Fruit fly (Drosophila melanogaster) whole organism, pupa: ENCODE results near the gene NK7.1.

Experiments used
- CG10348 ChIP-seq: fragments of 200-800 bp; sonication (Bioruptor generic); IDR thresholded peaks from 2 replicates; pipeline ENCODE4 v1.3.6; 2022; ENCODE audit warnings: missing biosample characterization, missing genetic modification characterization
- CG12605 ChIP-seq: fragments of 200-800 bp; sonication (Bioruptor generic); IDR thresholded peaks from 2 replicates; pipeline ENCODE4 v1.3.6; 2022; ENCODE audit warnings: missing biosample characterization, missing genetic modification characterization
- CG13204 ChIP-seq: fragments of 200-800 bp; sonication (Bioruptor generic); optimal IDR thresholded peaks from 2 replicates; lab custom pipeline; 2018; ENCODE audit warnings: missing biosample characterization, mild to moderate bottlenecking, missing genetic modification characterization, moderate library complexity
- CG14655 ChIP-seq: fragments of 200-800 bp; sonication (Bioruptor generic); optimal IDR thresholded peaks from 3 replicates; lab custom pipeline; 2017; ENCODE audit warnings: mild to moderate bottlenecking, missing biosample characterization, missing genetic modification reagents, missing genetic modification characterization
- CG17806 ChIP-seq: fragments of 200-800 bp; sonication (Bioruptor generic); optimal IDR thresholded peaks from 2 replicates; lab custom pipeline; 2018; ENCODE audit warnings: missing biosample characterization, mild to moderate bottlenecking, missing genetic modification characterization, moderate library complexity
- CG32121 ChIP-seq: fragments of 200-800 bp; sonication (Bioruptor generic); IDR thresholded peaks from 2 replicates; pipeline ENCODE4 v1.3.6; 2022; ENCODE audit warnings: missing biosample characterization, missing genetic modification characterization
- CG34367 ChIP-seq: fragments of 200-800 bp; sonication (Bioruptor generic); optimal IDR thresholded peaks from 2 replicates; lab custom pipeline; 2018; ENCODE audit warnings: missing biosample characterization, mild to moderate bottlenecking, missing genetic modification characterization
- CG4496 ChIP-seq: fragments of 200-800 bp; sonication (Bioruptor generic); IDR thresholded peaks from 3 replicates; pipeline ENCODE4 v1.3.6; 2022; ENCODE audit warnings: missing biosample characterization, missing genetic modification characterization
- CG8159 ChIP-seq: fragments of 200-800 bp; sonication (Bioruptor generic); optimal IDR thresholded peaks from 3 replicates; lab custom pipeline; 2018; ENCODE audit warnings: missing biosample characterization, mild to moderate bottlenecking, missing genetic modification characterization, moderate library complexity
- CG8301 ChIP-seq: fragments of 200-800 bp; sonication (Bioruptor generic); optimal IDR thresholded peaks from 2 replicates; lab custom pipeline; 2018; ENCODE audit warnings: missing biosample characterization, mild to moderate bottlenecking, missing genetic modification characterization
- CG9948 ChIP-seq: fragments of 200-800 bp; sonication (Bioruptor generic); optimal IDR thresholded peaks from 2 replicates; lab custom pipeline; 2018; ENCODE audit warnings: missing biosample characterization, mild to moderate bottlenecking, missing genetic modification characterization, moderate library complexity
- D1 ChIP-seq: fragments of 200-800 bp; sonication (Bioruptor generic); optimal IDR thresholded peaks from 2 replicates; lab custom pipeline; 2018; ENCODE audit warnings: missing biosample characterization, mild to moderate bottlenecking, missing genetic modification characterization, moderate library complexity
- EcR ChIP-seq: fragments of 200-800 bp; sonication (Bioruptor generic); optimal IDR thresholded peaks from 3 replicates; lab custom pipeline; 2019; ENCODE audit warnings: missing biosample characterization, missing genetic modification characterization, mild to moderate bottlenecking, moderate library complexity, missing genetic modification reagents
- Ets98B ChIP-seq: fragments of 200-800 bp; sonication (Bioruptor generic); IDR thresholded peaks from 2 replicates; pipeline ENCODE4 v1.3.6; 2022; ENCODE audit warnings: missing biosample characterization, missing genetic modification characterization
- Pif1A ChIP-seq: fragments of 200-800 bp; sonication (Bioruptor generic); optimal IDR thresholded peaks from 3 replicates; lab custom pipeline; 2016; ENCODE audit warnings: missing biosample characterization, missing genetic modification characterization
- Pif1B ChIP-seq: fragments of 200-800 bp; sonication (Bioruptor generic); optimal IDR thresholded peaks from 3 replicates; lab custom pipeline; 2016; ENCODE audit warnings: missing biosample characterization, missing genetic modification characterization
- Snoo ChIP-seq: fragments of 200-800 bp; sonication (Bioruptor generic); optimal IDR thresholded peaks from 3 replicates; lab custom pipeline; 2017; ENCODE audit warnings: missing biosample characterization, mild to moderate bottlenecking, missing genetic modification characterization, inconsistent platforms
- fd96Ca ChIP-seq: fragments of 200-800 bp; sonication (Bioruptor generic); IDR thresholded peaks from 3 replicates; pipeline ENCODE4 v1.3.6; 2022; ENCODE audit warnings: missing biosample characterization, missing genetic modification characterization
- gl ChIP-seq: fragments of 200-800 bp; sonication (Bioruptor generic); optimal IDR thresholded peaks from 2 replicates; lab custom pipeline; 2018; ENCODE audit warnings: missing biosample characterization, mild to moderate bottlenecking, missing genetic modification characterization
- rn ChIP-seq: fragments of 200-800 bp; sonication (Bioruptor generic); IDR thresholded peaks from 2 replicates; pipeline ENCODE4 v1.3.6; 2022; ENCODE audit warnings: missing biosample characterization, missing genetic modification characterization

NK7.1 gene

DNA sequence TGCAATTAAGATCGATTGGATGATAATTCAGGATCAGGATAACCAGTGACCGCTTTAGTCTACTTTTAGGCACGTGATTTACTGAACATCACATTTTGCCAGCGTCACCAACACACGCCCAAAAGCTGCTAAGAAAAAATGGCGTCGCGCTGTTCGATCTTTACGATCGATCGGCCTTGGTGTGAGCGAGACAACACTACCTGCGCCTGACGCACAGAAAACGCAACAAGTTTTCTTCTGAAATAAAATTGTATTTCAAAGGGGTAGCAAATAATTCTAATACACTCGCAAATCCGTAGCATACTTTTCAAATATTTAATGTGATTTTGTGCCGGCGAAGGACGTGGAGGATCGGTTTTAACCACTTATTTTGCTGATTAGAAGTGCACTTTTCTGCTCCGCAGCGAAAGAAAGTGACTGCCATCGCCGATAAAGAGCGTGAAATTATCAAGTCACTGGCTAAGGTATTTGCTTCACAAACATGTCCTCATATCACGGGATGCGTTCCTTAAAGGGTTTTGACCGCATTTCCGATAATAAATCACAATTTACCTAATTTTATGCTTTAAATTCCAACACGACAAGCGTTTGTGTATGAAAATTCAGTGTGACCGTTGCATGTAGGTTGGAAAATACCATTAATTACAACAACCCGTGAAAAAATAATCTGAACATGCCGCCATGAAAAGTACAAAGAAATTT lies 64.6 kb downstream of the NK7.1 start:
- TF ChIP-seq CG34367 = peak; percentile 2
- no peak for TF ChIP-seq CG14655 (GFP tag; lab: Kevin White, UChicago)
- TF ChIP-seq CG8301 (tag; lab: Kevin White, UChicago) = no peak
- no peak for TF ChIP-seq Snoo (tag; lab: Kevin White, UChicago)
- TF ChIP-seq Ets98B (GFP tag; lab: Robert Waterston, UW) = 0 out of 2 replicates have a peak, but pooled peaks have one; percentile 6
- TF ChIP-seq CG8159 (tag; lab: Kevin White, UChicago) = no peak

DNA sequence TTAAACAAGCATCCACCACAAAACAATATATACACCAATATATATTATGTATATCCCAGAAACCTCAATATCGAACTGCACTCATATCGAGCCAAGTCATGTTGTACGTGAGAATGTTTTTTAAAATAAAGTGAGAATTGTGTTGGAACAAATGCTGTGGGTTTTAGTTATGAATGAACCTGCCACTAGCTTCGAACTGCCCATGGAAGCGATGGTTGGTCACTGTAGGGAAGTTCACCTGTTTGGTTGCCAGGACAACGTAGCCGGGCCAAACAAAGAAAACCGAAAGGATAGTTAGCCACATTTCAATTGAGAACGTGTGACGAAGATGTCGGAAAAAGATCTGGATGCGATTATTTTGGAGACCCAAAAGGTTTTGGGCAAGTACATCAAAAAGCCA lies 70.6 kb downstream of the NK7.1 start, which contains the start of gene IFT54:
IFT54 (plus strand) TSS at position 301 of the 400 bp plus-strand sequence.
- TF ChIP-seq Pif1B (GFP tag; lab: Kevin White, UChicago) (no peak), fd96Ca (GFP tag; lab: Robert Waterston, UW) (no peak), CG12605 (GFP tag; lab: Robert Waterston, UW) (no peak), CG8301 (tag; lab: Kevin White, UChicago) (no peak), CG17806 (tag; lab: Kevin White, UChicago) (no peak), rn (GFP tag; lab: Robert Waterston, UW) (no peak), EcR (GFP tag; lab: Kevin White, UChicago) (no peak), CG32121 (no peak), CG8159 (tag; lab: Kevin White, UChicago) (no peak), Pif1A (GFP tag; lab: Kevin White, UChicago) (no peak), Snoo (tag; lab: Kevin White, UChicago) (no peak), Ets98B (GFP tag; lab: Robert Waterston, UW) (no peak), CG10348 (GFP tag; lab: Robert Waterston, UW) (no peak)

DNA sequence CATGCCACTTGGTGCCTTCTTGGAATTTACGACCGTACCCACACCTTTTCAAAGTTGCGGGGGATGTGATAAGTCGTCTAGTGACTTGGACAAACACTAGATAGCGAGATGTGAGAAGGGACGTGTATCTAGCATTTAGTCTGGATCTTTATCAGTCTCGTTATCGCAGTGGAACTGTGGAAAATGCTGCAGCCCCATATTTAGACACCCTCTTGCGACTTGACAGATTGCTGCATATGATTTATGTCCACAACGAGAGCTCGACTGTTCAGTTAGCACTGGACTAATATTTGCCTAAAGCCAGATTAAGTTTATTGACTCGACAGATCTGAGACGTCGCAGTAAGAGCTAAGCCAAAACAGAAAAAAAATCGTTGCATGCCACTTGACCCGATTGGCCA lies 72.9 kb downstream of the NK7.1 start:
- TF ChIP-seq CG9948 (tag; lab: Kevin White, UChicago) = no peak
- TF ChIP-seq CG17806 (tag; lab: Kevin White, UChicago) = no peak
- TF ChIP-seq CG13204 (GFP tag; lab: Kevin White, UChicago) = no peak
- no peak for TF ChIP-seq CG8301 (tag; lab: Kevin White, UChicago)
- no peak for TF ChIP-seq D1 (tag; lab: Kevin White, UChicago)
- TF ChIP-seq Pif1B (GFP tag; lab: Kevin White, UChicago) = no peak
- TF ChIP-seq CG4496 (GFP tag; lab: Robert Waterston, UW) = no peak
- TF ChIP-seq CG8159 (tag; lab: Kevin White, UChicago) = no peak
- TF ChIP-seq CG32121 = no peak
- TF ChIP-seq gl = no peak

DNA sequence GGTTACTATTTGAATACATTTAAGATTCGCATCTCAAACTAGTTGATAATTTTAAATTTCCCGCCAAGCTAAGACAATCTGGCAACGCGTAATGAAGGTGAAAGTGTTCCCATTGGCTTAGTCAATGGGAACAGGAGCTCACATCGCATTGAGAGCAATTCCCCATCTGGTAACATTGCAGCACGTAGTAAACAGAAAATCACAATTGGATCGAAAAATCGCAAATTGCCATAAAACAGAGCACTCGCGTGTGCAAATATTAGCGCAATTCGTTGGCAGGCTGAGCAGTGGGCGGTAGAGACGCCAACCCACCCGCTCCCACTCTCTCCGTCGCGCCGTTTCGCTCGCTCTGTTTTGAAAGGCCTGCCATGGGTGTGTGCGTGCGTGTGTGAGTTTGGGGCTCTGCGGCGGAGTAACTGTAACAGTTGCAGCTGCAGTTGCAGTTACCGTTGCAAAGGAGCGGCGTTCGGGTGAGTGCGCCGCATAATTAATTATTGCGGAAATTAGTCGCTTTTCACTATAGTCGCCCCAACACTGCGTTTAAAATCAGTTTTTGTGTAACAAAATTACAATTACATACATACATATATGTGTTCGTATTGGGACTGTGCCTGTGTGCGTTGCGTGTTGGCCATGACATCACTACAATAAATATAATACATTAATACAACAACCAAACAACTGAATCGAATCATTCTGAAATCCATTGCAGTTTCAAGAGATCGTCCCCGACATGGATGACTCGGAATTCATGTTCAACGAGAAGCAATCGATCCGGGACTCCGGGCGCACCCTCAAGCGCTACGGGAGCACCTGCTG lies 74.5 kb downstream of the NK7.1 start:
- no peak for TF ChIP-seq Pif1A (GFP tag; lab: Kevin White, UChicago)
- 0 out of 3 replicates have a peak, but pooled peaks have one; percentile 17 for TF ChIP-seq fd96Ca (GFP tag; lab: Robert Waterston, UW)
- TF ChIP-seq CG4496 (GFP tag; lab: Robert Waterston, UW) = peak; percentile 62; the same call in 1 of the 3 replicates
- peak; percentile 49 for TF ChIP-seq Ets98B (GFP tag; lab: Robert Waterston, UW)
- peak; percentile 6 for TF ChIP-seq EcR (GFP tag; lab: Kevin White, UChicago)
- no peak for TF ChIP-seq CG14655 (GFP tag; lab: Kevin White, UChicago)

DNA sequence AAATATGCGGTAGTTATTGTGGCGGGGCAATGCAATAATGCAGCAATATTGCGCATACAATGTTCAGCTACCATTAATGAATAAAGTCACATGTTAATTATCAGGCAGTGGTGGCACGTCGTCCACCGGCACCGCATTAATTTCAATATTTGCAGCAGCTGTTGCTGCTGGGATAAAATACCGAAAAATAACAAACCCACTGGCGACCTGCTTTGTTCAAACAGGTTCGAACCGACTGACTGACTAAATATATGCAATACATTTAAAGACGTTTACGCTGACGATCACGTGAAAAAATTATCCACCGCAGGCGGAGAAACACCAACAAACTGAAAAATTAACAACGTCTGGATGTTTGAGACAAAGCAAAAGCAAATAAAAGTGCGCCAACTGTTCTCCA lies 75.3 kb downstream of the NK7.1 start:
- 0 out of 3 replicates have a peak, but pooled peaks have one; percentile 13 for TF ChIP-seq fd96Ca (GFP tag; lab: Robert Waterston, UW)
- no peak for TF ChIP-seq Pif1B (GFP tag; lab: Kevin White, UChicago)

DNA sequence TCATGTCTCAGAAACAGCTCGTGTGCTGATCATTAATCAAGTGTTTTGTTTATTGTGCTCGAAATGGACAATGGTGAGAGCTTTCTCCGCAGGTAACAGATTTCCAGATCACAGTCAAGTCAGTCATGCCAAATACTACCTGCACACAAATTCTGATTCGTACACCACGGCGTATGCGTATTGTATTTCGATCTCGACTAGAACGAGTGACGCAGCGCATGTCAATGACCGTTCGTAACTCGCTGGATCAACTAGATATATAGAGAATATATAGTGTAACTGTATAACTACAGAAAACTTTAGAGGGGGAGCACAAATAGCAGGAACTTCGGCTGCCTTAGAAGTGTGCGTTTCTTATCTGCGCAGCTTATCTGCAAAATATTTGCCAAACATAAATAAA lies 76.1 kb downstream of the NK7.1 start:
- TF ChIP-seq CG10348 (GFP tag; lab: Robert Waterston, UW) (no peak), EcR (GFP tag; lab: Kevin White, UChicago) (peak; percentile 71)

DNA sequence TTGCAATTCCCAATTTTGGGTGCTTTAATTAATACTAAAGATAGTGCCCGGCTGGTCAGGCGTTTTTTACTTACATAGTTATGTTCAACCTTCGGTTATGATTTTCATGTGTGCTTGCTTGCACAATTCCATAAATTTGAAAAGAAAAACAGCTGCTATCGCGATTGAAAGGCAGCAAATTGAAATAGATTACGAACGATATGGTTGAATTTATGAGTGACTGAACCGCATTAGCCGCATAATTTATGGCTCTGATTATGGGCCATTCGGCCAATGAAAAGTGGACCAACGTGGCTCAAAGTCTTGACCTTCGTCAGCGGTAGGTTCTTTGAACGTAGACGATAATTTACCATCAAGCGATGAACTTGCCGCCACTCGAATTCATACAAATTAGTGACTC lies 76.6 kb downstream of the NK7.1 start:
- TF ChIP-seq CG14655 (GFP tag; lab: Kevin White, UChicago) = no peak
- TF ChIP-seq CG13204 (GFP tag; lab: Kevin White, UChicago) = no peak
- TF ChIP-seq Ets98B (GFP tag; lab: Robert Waterston, UW) = no peak
- no peak for TF ChIP-seq CG32121
- no peak for TF ChIP-seq CG17806 (tag; lab: Kevin White, UChicago)
- TF ChIP-seq EcR (GFP tag; lab: Kevin White, UChicago) = no peak
- TF ChIP-seq fd96Ca (GFP tag; lab: Robert Waterston, UW) = no peak
- no peak for TF ChIP-seq D1 (tag; lab: Kevin White, UChicago)
- TF ChIP-seq Pif1B (GFP tag; lab: Kevin White, UChicago) = no peak
- TF ChIP-seq CG4496 (GFP tag; lab: Robert Waterston, UW) = no peak
- TF ChIP-seq CG34367 = no peak
- TF ChIP-seq Snoo (tag; lab: Kevin White, UChicago) = no peak
- no peak for TF ChIP-seq CG12605 (GFP tag; lab: Robert Waterston, UW)
- TF ChIP-seq rn (GFP tag; lab: Robert Waterston, UW) = no peak
- TF ChIP-seq CG8159 (tag; lab: Kevin White, UChicago) = no peak
- TF ChIP-seq CG9948 (tag; lab: Kevin White, UChicago) = no peak
